Worm (Caenorhabditis elegans) whole organism, L3 larva: Measurements from ENCODE around the gene ceh-76.
A peak's percentile ranks its signal among the peaks of the same experiment; 100 is the strongest.

Experiments used
- R02D3.7 ChIP-seq: fragments of 150-350 bp; optimal IDR thresholded peaks from 2 replicates; lab custom pipeline; 2014; ENCODE audit warnings: missing biosample characterization, missing genetic modification characterization
- aly-2 ChIP-seq: fragments of 150-350 bp; optimal IDR thresholded peaks from 2 replicates; lab custom pipeline; 2014; ENCODE audit warnings: missing biosample characterization, missing genetic modification characterization
- ceh-16 ChIP-seq: sonication (generic microtip); optimal IDR thresholded peaks from 2 replicates; lab custom pipeline; 2017; ENCODE audit warnings: missing biosample characterization, missing genetic modification characterization
- ceh-28 ChIP-seq: fragments of 150-350 bp; optimal IDR thresholded peaks from 2 replicates; lab custom pipeline; 2014; ENCODE audit warnings: missing biosample characterization, missing genetic modification reagents, missing genetic modification characterization
- ceh-82 ChIP-seq: fragments of 150-350 bp; optimal IDR thresholded peaks from 2 replicates; lab custom pipeline; 2014; ENCODE audit warnings: missing biosample characterization, missing genetic modification characterization
- ceh-9 ChIP-seq: sonication (generic microtip); optimal IDR thresholded peaks from 2 replicates; lab custom pipeline; 2018; ENCODE audit warnings: missing biosample characterization, missing genetic modification characterization
- daf-12 ChIP-seq: fragments of 150-350 bp; optimal IDR thresholded peaks from 2 replicates; lab custom pipeline; 2014; ENCODE audit warnings: missing biosample characterization, missing genetic modification reagents, missing genetic modification characterization
- egl-27 ChIP-seq: sonication (generic microtip); optimal IDR thresholded peaks from 4 replicates; lab custom pipeline; 2017; ENCODE audit warnings: missing biosample characterization, missing genetic modification reagents, missing genetic modification characterization
- egl-5 ChIP-seq: fragments of 150-350 bp; optimal IDR thresholded peaks from 2 replicates; lab custom pipeline; 2017; ENCODE audit warnings: missing biosample characterization, missing genetic modification reagents, missing genetic modification characterization, inconsistent platforms
- elt-1 ChIP-seq: fragments of 150-350 bp; optimal IDR thresholded peaks from 2 replicates; lab custom pipeline; 2014; ENCODE audit warnings: missing biosample characterization, missing genetic modification characterization
- elt-2 ChIP-seq: sonication (generic microtip); optimal IDR thresholded peaks from 2 replicates; lab custom pipeline; 2016; ENCODE audit warnings: missing genetic modification reagents, mild to moderate bottlenecking, missing genetic modification characterization, missing compliant biosample characterization
- elt-3 ChIP-seq, 3 experiments: fragments of 150-350 bp in 1 of 3; sonication (generic microtip) in 2 of 3; optimal IDR thresholded peaks; 2 replicates in 2 of 3; 4 replicates in 1 of 3; lab custom pipeline; 2014 to 2017; ENCODE audit warnings: missing biosample characterization in 3 of 3, missing genetic modification characterization in 3 of 3
- fkh-10 ChIP-seq: sonication (generic microtip); optimal IDR thresholded peaks from 2 replicates; lab custom pipeline; 2017; ENCODE audit warnings: missing biosample characterization, missing genetic modification reagents, missing genetic modification characterization
- fkh-2 ChIP-seq: fragments of 150-350 bp; optimal IDR thresholded peaks from 2 replicates; lab custom pipeline; 2014; ENCODE audit warnings: missing biosample characterization, missing genetic modification reagents, missing genetic modification characterization
- fos-1 ChIP-seq: fragments of 150-350 bp; optimal IDR thresholded peaks from 2 replicates; lab custom pipeline; 2014; ENCODE audit warnings: missing biosample characterization, missing genetic modification characterization
- hmg-11 ChIP-seq: sonication (generic microtip); optimal IDR thresholded peaks from 2 replicates; lab custom pipeline; 2016; ENCODE audit warnings: missing genetic modification characterization, missing compliant biosample characterization
- jun-1 ChIP-seq: fragments of 150-350 bp; optimal IDR thresholded peaks from 2 replicates; lab custom pipeline; 2014; ENCODE audit warnings: missing biosample characterization, missing genetic modification reagents, missing genetic modification characterization
- lin-15B ChIP-seq: fragments of 150-350 bp; optimal IDR thresholded peaks from 2 replicates; lab custom pipeline; 2014; ENCODE audit warnings: missing biosample characterization, missing genetic modification characterization
- lin-39 ChIP-seq: fragments of 150-350 bp; optimal IDR thresholded peaks from 2 replicates; lab custom pipeline; 2018; ENCODE audit warnings: missing biosample characterization, missing genetic modification reagents, missing genetic modification characterization
- lsy-12 ChIP-seq: sonication (generic microtip); optimal IDR thresholded peaks from 2 replicates; lab custom pipeline; 2016; ENCODE audit warnings: mild to moderate bottlenecking, missing genetic modification characterization, missing compliant biosample characterization
- mdl-1 ChIP-seq: fragments of 150-350 bp; optimal IDR thresholded peaks from 2 replicates; lab custom pipeline; 2014; ENCODE audit warnings: missing biosample characterization, missing genetic modification characterization
- mml-1 ChIP-seq: fragments of 150-350 bp; sonication (generic microtip); optimal IDR thresholded peaks from 3 replicates; lab custom pipeline; 2014; ENCODE audit warnings: missing biosample characterization, missing genetic modification characterization
- nfya-1 ChIP-seq: sonication (generic microtip); optimal IDR thresholded peaks from 2 replicates; lab custom pipeline; 2017; ENCODE audit warnings: missing genetic modification characterization, mild to moderate bottlenecking, missing compliant biosample characterization, antibody characterized with exemption, moderate library complexity; ENCODE audit not compliant: insufficient read depth
- nhr-11 ChIP-seq: fragments of 150-350 bp; optimal IDR thresholded peaks from 2 replicates; lab custom pipeline; 2014; ENCODE audit warnings: missing biosample characterization, missing genetic modification characterization
- nhr-12 ChIP-seq: fragments of 150-350 bp; optimal IDR thresholded peaks from 2 replicates; lab custom pipeline; 2014; ENCODE audit warnings: missing biosample characterization, missing genetic modification characterization
- nhr-23 ChIP-seq: fragments of 150-350 bp; optimal IDR thresholded peaks from 2 replicates; lab custom pipeline; 2014; ENCODE audit warnings: missing biosample characterization, missing genetic modification reagents, missing genetic modification characterization
- nhr-25 ChIP-seq: sonication (generic microtip); optimal IDR thresholded peaks from 2 replicates; lab custom pipeline; 2017; ENCODE audit warnings: missing biosample characterization, missing genetic modification characterization
- nhr-43 ChIP-seq: sonication (generic microtip); optimal IDR thresholded peaks from 2 replicates; lab custom pipeline; 2016; ENCODE audit warnings: mild to moderate bottlenecking, missing genetic modification characterization, missing compliant biosample characterization; ENCODE audit not compliant: poor library complexity, severe bottlenecking
- nhr-67 ChIP-seq: fragments of 150-350 bp; optimal IDR thresholded peaks from 2 replicates; lab custom pipeline; 2014; ENCODE audit warnings: missing biosample characterization, missing genetic modification characterization
- nhr-76 ChIP-seq: fragments of 150-350 bp; sonication (generic microtip); optimal IDR thresholded peaks from 5 replicates; lab custom pipeline; 2014; ENCODE audit warnings: missing biosample characterization, missing genetic modification characterization
- nhr-77 ChIP-seq: fragments of 150-350 bp; optimal IDR thresholded peaks from 2 replicates; lab custom pipeline; 2014; ENCODE audit warnings: missing biosample characterization, missing genetic modification characterization
- pha-4 ChIP-seq: fragments of 150-350 bp; optimal IDR thresholded peaks from 2 replicates; lab custom pipeline; 2014; ENCODE audit warnings: missing biosample characterization, missing genetic modification reagents, missing genetic modification characterization
- sea-2 ChIP-seq: fragments of 150-350 bp; sonication (generic microtip); optimal IDR thresholded peaks from 4 replicates; lab custom pipeline; 2014; ENCODE audit warnings: missing biosample characterization, missing genetic modification reagents, missing genetic modification characterization
- skn-1 ChIP-seq: fragments of 150-350 bp; optimal IDR thresholded peaks from 2 replicates; lab custom pipeline; 2014; ENCODE audit warnings: missing biosample characterization, missing genetic modification characterization
- snpc-4 ChIP-seq: fragments of 150-350 bp; optimal IDR thresholded peaks from 2 replicates; lab custom pipeline; 2014; ENCODE audit warnings: missing biosample characterization, missing genetic modification characterization
- tbx-2 ChIP-seq: sonication (generic microtip); optimal IDR thresholded peaks from 2 replicates; lab custom pipeline; 2016; ENCODE audit warnings: mild to moderate bottlenecking, missing genetic modification characterization, missing compliant biosample characterization
- unc-39 ChIP-seq: sonication (generic microtip); optimal IDR thresholded peaks from 4 replicates; lab custom pipeline; 2017; ENCODE audit warnings: missing biosample characterization, missing genetic modification characterization
- unc-62 ChIP-seq: fragments of 150-350 bp; sonication (generic microtip); optimal IDR thresholded peaks from 4 replicates; lab custom pipeline; 2014; ENCODE audit warnings: missing biosample characterization, missing genetic modification reagents, missing genetic modification characterization
- zag-1 ChIP-seq: fragments of 150-350 bp; optimal IDR thresholded peaks from 2 replicates; lab custom pipeline; 2014; ENCODE audit warnings: missing biosample characterization, missing genetic modification characterization
- ztf-11 ChIP-seq: fragments of 150-350 bp; optimal IDR thresholded peaks from 2 replicates; lab custom pipeline; 2014; ENCODE audit warnings: missing biosample characterization, missing genetic modification characterization
- ztf-4 ChIP-seq: fragments of 150-350 bp; optimal IDR thresholded peaks from 2 replicates; lab custom pipeline; 2014; ENCODE audit warnings: missing biosample characterization, missing genetic modification characterization

ceh-76 gene

ce11 chrV:8000929-8001513 lies 6.6 kb upstream of the ceh-76 start, which contains the start of gene Y97E10AR.1 (continued):
- TF ChIP-seq elt-1 (tag; lab: Kevin White, UChicago) (peak; percentile 46), daf-12 (no peak), ztf-11 (tag; lab: Kevin White, UChicago) (no peak)
- TF ChIP-seq, all 47 proteins: peak for 19

- TF ChIP-seq nhr-23 (no peak), nhr-11 (tag; lab: Kevin White, UChicago) (no peak), nhr-76 (no peak), egl-27 (tag; lab: Kevin White, UChicago) (no peak)
Observed at ce11 chrV:7995878-7996277, 1.4 kb upstream of the ceh-76 start, which contains the start of gene Y97E10AR.2. Y97E10AR.2 (plus strand) TSS chrV:7996178.

ce11 chrV:7995165-7995564 lies 695 bp upstream of the ceh-76 start:
- TF ChIP-seq egl-27 (tag; lab: Kevin White, UChicago) (no peak), sea-2 (GFP tag; lab: Kevin White, UChicago) (no peak), nfya-1 (peak; percentile 62)
- TF ChIP-seq, all 47 proteins: peak for 1

ce11 chrV:7985860-7986259 lies 8.6 kb downstream of the ceh-76 start, which contains the start of gene Y97E10AL.1:
Y97E10AL.1 (plus strand) TSS chrV:7986160.
- TF ChIP-seq unc-39 (tag; lab: Kevin White, UChicago) (no peak), skn-1 (tag; lab: Kevin White, UChicago) (no peak), tbx-2 (no peak), mml-1 (tag; lab: Kevin White, UChicago) (no peak), elt-2 (tag; lab: Kevin White, UChicago) (no peak), nhr-43 (tag; lab: Kevin White, UChicago) (no peak), lin-15B (tag; lab: Kevin White, UChicago) (no peak), hmg-11 (tag; lab: Kevin White, UChicago) (no peak), zag-1 (tag; lab: Kevin White, UChicago) (no peak), ceh-82 (tag; lab: Kevin White, UChicago) (no peak), nhr-12 (tag; lab: Kevin White, UChicago) (no peak), snpc-4 (tag; lab: Kevin White, UChicago) (no peak), ceh-16 (tag; lab: Kevin White, UChicago) (no peak), fkh-2 (no peak), nhr-11 (tag; lab: Kevin White, UChicago) (no peak), elt-3 (tag; optimal IDR thresholded peaks at IDR 0.05; lab: Kevin White, UChicago) (no peak), lsy-12 (tag; lab: Kevin White, UChicago) (no peak), nfya-1 (no peak)
- TF ChIP-seq, all 47 proteins: peak for 0

ce11 chrV:7983381-7984052 lies 11.0 kb downstream of the ceh-76 start, which contains the start of the genes natb-1 and abhd-12:
natb-1 (minus strand) TSS chrV:7983431.
abhd-12 (plus strand) TSS chrV:7983879.
- TF ChIP-seq aly-2 (tag; lab: Kevin White, UChicago) (no peak), fos-1 (tag; lab: Kevin White, UChicago) (no peak), nhr-77 (no peak), nhr-23 (peak; percentile 41), nfya-1 (peak; percentile 67), mdl-1 (tag; lab: Kevin White, UChicago) (no peak), skn-1 (tag; lab: Kevin White, UChicago) (no peak), elt-1 (tag; lab: Kevin White, UChicago) (no peak), nhr-67 (tag; lab: Kevin White, UChicago) (no peak), ztf-4 (tag; lab: Kevin White, UChicago) (no peak), jun-1 (tag; lab: Kevin White, UChicago) (no peak), mml-1 (tag; lab: Kevin White, UChicago) (no peak), nhr-12 (tag; lab: Kevin White, UChicago) (no peak), nhr-11 (tag; lab: Kevin White, UChicago) (no peak), lin-15B (tag; lab: Kevin White, UChicago) (no peak), ztf-11 (tag; lab: Kevin White, UChicago) (no peak), elt-2 (tag; lab: Kevin White, UChicago) (peak; percentile 20), elt-3 (tag; optimal IDR thresholded peaks at IDR 0.05; lab: Kevin White, UChicago) (no peak), ceh-9 (no peak), nhr-25 (tag; lab: Kevin White, UChicago) (peak; percentile 29), nhr-43 (tag; lab: Kevin White, UChicago) (no peak), egl-27 (tag; lab: Kevin White, UChicago) (no peak), unc-62 (GFP tag; lab: Kevin White, UChicago) (no peak), egl-5 (peak; percentile 42), tbx-2 (no peak), fkh-10 (GFP tag; lab: Kevin White, UChicago) (no peak), R02D3.7 (tag; lab: Kevin White, UChicago) (no peak), ceh-28 (tag; lab: Kevin White, UChicago) (peak; percentile 58), snpc-4 (tag; lab: Kevin White, UChicago) (peak; percentile 66), ceh-82 (tag; lab: Kevin White, UChicago) (no peak), pha-4 (tag; lab: Kevin White, UChicago) (peak; percentile 87), lin-39 (tag; lab: Kevin White, UChicago) (no peak)
